Worm (Caenorhabditis elegans): ENCODE results near the gene nrf-6.
A peak's percentile ranks its signal among the peaks of the same experiment; 100 is the strongest.

The nrf-6 gene

ce11 chrII:8028246-8028694 is 4.2 kb downstream of the nrf-6 start (continued):
- TF ChIP-seq fkh-4 (tag; optimal IDR thresholded peaks at IDR 0.05; ENCODE audit: borderline replicate concordance) (no peak), irx-1 (tag; optimal IDR thresholded peaks at IDR 0.05) (peak; percentile 40), sup-37 (GFP tag; optimal IDR thresholded peaks at IDR 0.05) (no peak), C16A3.4 (tag; optimal IDR thresholded peaks at IDR 0.05) (peak; percentile 81), nhr-237 (tag; optimal IDR thresholded peaks at IDR 0.05) (no peak), aha-1 (tag; optimal IDR thresholded peaks at IDR 0.05) (no peak), mab-9 (GFP tag; IDR thresholded peaks at IDR 0.05) (peak; percentile 48; the same call in 1 of the 2 replicates), lsy-2 (tag; optimal IDR thresholded peaks at IDR 0.05) (peak; percentile 58 to 83), C34B4.2 (tag; optimal IDR thresholded peaks at IDR 0.05) (no peak), ces-1 (GFP tag; optimal IDR thresholded peaks at IDR 0.05) (no peak), sox-4 (tag; optimal IDR thresholded peaks at IDR 0.05) (peak; percentile 46), skn-1 (tag; optimal IDR thresholded peaks at IDR 0.05) (peak; percentile 63), lir-3 (tag; optimal IDR thresholded peaks at IDR 0.05; ENCODE audit: poor library complexity) (peak; percentile 99), ets-5 (GFP tag; IDR thresholded peaks at IDR 0.05) (no peak), nhr-12 (tag; optimal IDR thresholded peaks at IDR 0.05) (no peak), nhr-19 (GFP tag; conservative IDR thresholded peaks at IDR 0.05) (peak; percentile 43), lin-35 (GFP tag; optimal IDR thresholded peaks at IDR 0.05) (peak; percentile 65 to 73), lin-13 (GFP tag; optimal IDR thresholded peaks at IDR 0.05) (peak; percentile 71), ama-1 (optimal IDR thresholded peaks at IDR 0.05) (no peak), Y116A8C.19 (tag; optimal IDR thresholded peaks at IDR 0.05; ENCODE audit: borderline replicate concordance) (no peak), ceh-90 (tag; optimal IDR thresholded peaks at IDR 0.05) (no peak), fos-1 (tag; optimal IDR thresholded peaks at IDR 0.05) (peak; percentile 26), egl-27 (tag; optimal IDR thresholded peaks at IDR 0.05) (peak in 1 of 2 experiments; percentile 20), dpl-1 (GFP tag; optimal IDR thresholded peaks at IDR 0.05) (peak; percentile 41 to 65 (median 41)), hpl-2 (GFP tag; optimal IDR thresholded peaks at IDR 0.05) (no peak), nhr-90 (tag; optimal IDR thresholded peaks at IDR 0.05; ENCODE audit: poor library complexity) (peak; percentile 35), lin-15B (tag; optimal IDR thresholded peaks at IDR 0.05) (peak; percentile 83), elt-3 (tag; optimal IDR thresholded peaks at IDR 0.05) (peak in 2 of 6 experiments; percentile 16 to 29), nhr-20 (tag; optimal IDR thresholded peaks at IDR 0.05) (peak; percentile 78), F16B12.6 (tag; optimal IDR thresholded peaks at IDR 0.05) (no peak), tbx-2 (tag; optimal IDR thresholded peaks at IDR 0.05) (peak; percentile 66), nhr-11 (tag; optimal IDR thresholded peaks at IDR 0.05) (no peak), tlp-1 (tag; optimal IDR thresholded peaks at IDR 0.05) (no peak), ceh-8 (GFP tag; optimal IDR thresholded peaks at IDR 0.05) (peak; percentile 79), pqm-1 (tag; optimal IDR thresholded peaks at IDR 0.05) (no peak), nhr-47 (tag; optimal IDR thresholded peaks at IDR 0.05) (peak; percentile 76), elt-2 (tag; optimal IDR thresholded peaks at IDR 0.05) (peak; percentile 30), vab-15 (tag; optimal IDR thresholded peaks at IDR 0.05) (peak; percentile 32), pag-3 (tag; optimal IDR thresholded peaks at IDR 0.05; ENCODE audit: borderline replicate concordance, insufficient read depth) (no peak), egl-13 (tag; optimal IDR thresholded peaks at IDR 0.05) (peak; percentile 48), ceh-82 (tag; optimal IDR thresholded peaks at IDR 0.05) (peak in 2 of 3 experiments; percentile 49 to 76), aly-2 (tag; optimal IDR thresholded peaks at IDR 0.05) (no peak), sptf-1 (tag; optimal IDR thresholded peaks at IDR 0.05) (no peak), mep-1 (tag; optimal IDR thresholded peaks at IDR 0.05) (peak; percentile 16), hlh-4 (tag; optimal IDR thresholded peaks at IDR 0.05) (no peak), nhr-76 (tag; optimal IDR thresholded peaks at IDR 0.05) (no peak), jun-1 (tag; optimal IDR thresholded peaks at IDR 0.05) (peak; percentile 85), rnt-1 (tag; optimal IDR thresholded peaks at IDR 0.05) (peak; percentile 50), nhr-77 (tag; optimal IDR thresholded peaks at IDR 0.05) (peak; percentile 77), swsn-7 (tag; optimal IDR thresholded peaks at IDR 0.05) (peak; percentile 90), unc-130 (tag; optimal IDR thresholded peaks at IDR 0.05) (no peak), mef-2 (tag; optimal IDR thresholded peaks at IDR 0.05) (peak; percentile 46), unc-30 (tag; optimal IDR thresholded peaks at IDR 0.05) (no peak)
